Fruit fly (Drosophila melanogaster): ENCODE results near the gene Ho.

Gene Ho

dm6 chr3R:11683675-11684074 is 4.1 kb downstream of the Ho start:
- TF ChIP-seq Dll (optimal IDR thresholded peaks at IDR 0.05) (no peak), psq (optimal IDR thresholded peaks at IDR 0.05) (no peak), pan (optimal IDR thresholded peaks at IDR 0.05) (no peak), EcR (GFP tag; optimal IDR thresholded peaks at IDR 0.05) (no peak), CG8478 (optimal IDR thresholded peaks at IDR 0.05) (no peak), usp (GFP tag; optimal IDR thresholded peaks at IDR 0.05) (no peak)

- TF ChIP-seq pan (optimal IDR thresholded peaks at IDR 0.05) (no peak), EcR (GFP tag; optimal IDR thresholded peaks at IDR 0.05) (no peak), psq (optimal IDR thresholded peaks at IDR 0.05) (no peak), usp (GFP tag; optimal IDR thresholded peaks at IDR 0.05) (no peak), CG8478 (optimal IDR thresholded peaks at IDR 0.05) (no peak), Dll (optimal IDR thresholded peaks at IDR 0.05) (no peak)
These were observed 4.8 kb downstream of the Ho start, which contains the start of gene CG6830 for dm6 chr3R:11684316-11684715. CG6830 (minus strand) TSS chr3R:11684342.

dm6 chr3R:11688055-11688454 is 8.5 kb downstream of the Ho start, which contains the start of gene CG6834:
CG6834 (minus strand) TSS chr3R:11688133.
- TF ChIP-seq Dll (optimal IDR thresholded peaks at IDR 0.05): no peak
- no peak for TF ChIP-seq usp (GFP tag; optimal IDR thresholded peaks at IDR 0.05)
- TF ChIP-seq pan (optimal IDR thresholded peaks at IDR 0.05): no peak
- TF ChIP-seq psq (optimal IDR thresholded peaks at IDR 0.05): no peak
- no peak for TF ChIP-seq CG8478 (optimal IDR thresholded peaks at IDR 0.05)
- TF ChIP-seq EcR (GFP tag; optimal IDR thresholded peaks at IDR 0.05): no peak

dm6 chr3R:11689900-11690299 is 10.4 kb downstream of the Ho start, which contains the start of gene CG6908:
CG6908 (minus strand) TSS chr3R:11690051.
- TF ChIP-seq Dll (optimal IDR thresholded peaks at IDR 0.05) (no peak), psq (optimal IDR thresholded peaks at IDR 0.05) (no peak), pan (optimal IDR thresholded peaks at IDR 0.05) (no peak), CG8478 (optimal IDR thresholded peaks at IDR 0.05) (no peak), usp (GFP tag; optimal IDR thresholded peaks at IDR 0.05) (no peak), EcR (GFP tag; optimal IDR thresholded peaks at IDR 0.05) (no peak)

- TF ChIP-seq CG8478 (optimal IDR thresholded peaks at IDR 0.05) (no peak), psq (optimal IDR thresholded peaks at IDR 0.05) (no peak)
These were observed 11.4 kb downstream of the Ho start for dm6 chr3R:11690857-11691471.

dm6 chr3R:11691747-11692146 is 12.2 kb downstream of the Ho start, which contains the start of gene CG18765:
CG18765 (minus strand) TSS chr3R:11691799.
- TF ChIP-seq EcR (GFP tag; optimal IDR thresholded peaks at IDR 0.05) (no peak), usp (GFP tag; optimal IDR thresholded peaks at IDR 0.05) (no peak), psq (optimal IDR thresholded peaks at IDR 0.05) (no peak), Dll (optimal IDR thresholded peaks at IDR 0.05) (no peak), CG8478 (optimal IDR thresholded peaks at IDR 0.05) (no peak), pan (optimal IDR thresholded peaks at IDR 0.05) (no peak)

- TF ChIP-seq pan (optimal IDR thresholded peaks at IDR 0.05) (no peak), usp (GFP tag; optimal IDR thresholded peaks at IDR 0.05) (no peak), CG8478 (optimal IDR thresholded peaks at IDR 0.05) (no peak), EcR (GFP tag; optimal IDR thresholded peaks at IDR 0.05) (no peak), Dll (optimal IDR thresholded peaks at IDR 0.05) (no peak), psq (optimal IDR thresholded peaks at IDR 0.05) (no peak)
These were observed 13.0 kb downstream of the Ho start for dm6 chr3R:11692504-11692903.

dm6 chr3R:11694311-11695305 is 15.1 kb downstream of the Ho start, which contains the start of gene Fer3:
Fer3 (minus strand) TSS chr3R:11694311.
- no peak for TF ChIP-seq CG8478 (optimal IDR thresholded peaks at IDR 0.05)
- TF ChIP-seq Dll (optimal IDR thresholded peaks at IDR 0.05): no peak
- no peak for TF ChIP-seq psq (optimal IDR thresholded peaks at IDR 0.05)
- no peak for TF ChIP-seq pan (optimal IDR thresholded peaks at IDR 0.05)
- TF ChIP-seq EcR (GFP tag; optimal IDR thresholded peaks at IDR 0.05): no peak
- TF ChIP-seq usp (GFP tag; optimal IDR thresholded peaks at IDR 0.05): no peak

- TF ChIP-seq usp (GFP tag; optimal IDR thresholded peaks at IDR 0.05): no peak
- TF ChIP-seq Dll (optimal IDR thresholded peaks at IDR 0.05): no peak
- TF ChIP-seq pan (optimal IDR thresholded peaks at IDR 0.05): no peak
These were observed 16.7 kb downstream of the Ho start, which contains the start of gene CG14717 for dm6 chr3R:11696209-11696608. CG14717 (plus strand) TSS chr3R:11696509.

- TF ChIP-seq usp (GFP tag; optimal IDR thresholded peaks at IDR 0.05): no peak
- no peak for TF ChIP-seq pan (optimal IDR thresholded peaks at IDR 0.05)
- TF ChIP-seq EcR (GFP tag; optimal IDR thresholded peaks at IDR 0.05): no peak
- no peak for TF ChIP-seq CG8478 (optimal IDR thresholded peaks at IDR 0.05)
These were observed 20.8 kb downstream of the Ho start, which contains the start of gene CG14718 for dm6 chr3R:11700314-11700713. CG14718 (plus strand) TSS chr3R:11700614.

dm6 chr3R:11703730-11704129 is 24.2 kb downstream of the Ho start, which contains the start of gene I-t:
I-t (plus strand) TSS chr3R:11704030.
- TF ChIP-seq EcR (GFP tag; optimal IDR thresholded peaks at IDR 0.05) (no peak), psq (optimal IDR thresholded peaks at IDR 0.05) (no peak), CG8478 (optimal IDR thresholded peaks at IDR 0.05) (no peak), pan (optimal IDR thresholded peaks at IDR 0.05) (no peak), Dll (optimal IDR thresholded peaks at IDR 0.05) (no peak), usp (GFP tag; optimal IDR thresholded peaks at IDR 0.05) (no peak)

dm6 chr3R:11711376-11711775 is 31.8 kb downstream of the Ho start, which contains the start of gene CG14720:
CG14720 (plus strand) TSS chr3R:11711676.
- no peak for TF ChIP-seq EcR (GFP tag; optimal IDR thresholded peaks at IDR 0.05)
- TF ChIP-seq usp (GFP tag; optimal IDR thresholded peaks at IDR 0.05): no peak
- no peak for TF ChIP-seq pan (optimal IDR thresholded peaks at IDR 0.05)

All from whole organism.